Fruit fly (Drosophila melanogaster) whole organism, embryonic: ENCODE measurements around the gene Gdh.

Experiments used
- Ada2b ChIP-seq: fragments of 200-800 bp; sonication (Bioruptor generic); IDR thresholded peaks from 2 replicates; pipeline ENCODE4 v1.3.6; 2022; ENCODE audit warnings: missing biosample characterization, missing genetic modification characterization
- BtbVII ChIP-seq: fragments of 200-800 bp; sonication (Bioruptor generic); optimal IDR thresholded peaks from 3 replicates; lab custom pipeline; 2017; ENCODE audit warnings: missing biosample characterization, mild to moderate bottlenecking, missing genetic modification characterization
- Bteb2 ChIP-seq: fragments of 200-800 bp; sonication (Bioruptor generic); optimal IDR thresholded peaks from 2 replicates; lab custom pipeline; 2016; ENCODE audit warnings: missing biosample characterization, missing genetic modification characterization
- CG10147 ChIP-seq: fragments of 200-800 bp; sonication (Bioruptor generic); optimal IDR thresholded peaks from 2 replicates; lab custom pipeline; 2019; ENCODE audit warnings: missing biosample characterization, mild to moderate bottlenecking, missing genetic modification characterization, moderate library complexity
- CG10321 ChIP-seq: fragments of 200-800 bp; sonication (Bioruptor generic); IDR thresholded peaks from 2 replicates; pipeline ENCODE4 v1.3.6; 2022; ENCODE audit warnings: missing biosample characterization, missing genetic modification characterization
- CG11695 ChIP-seq: fragments of 200-800 bp; sonication (Bioruptor generic); IDR thresholded peaks from 3 replicates; pipeline ENCODE4 v1.3.6; 2022; ENCODE audit warnings: missing biosample characterization, missing genetic modification characterization
- CG17359 ChIP-seq: fragments of 200-800 bp; sonication (Bioruptor generic); optimal IDR thresholded peaks from 3 replicates; lab custom pipeline; 2018; ENCODE audit warnings: missing biosample characterization, mild to moderate bottlenecking, missing genetic modification characterization, moderate library complexity
- CG17612 ChIP-seq: fragments of 200-800 bp; sonication (Bioruptor generic); IDR thresholded peaks from 2 replicates; pipeline ENCODE4 v1.3.6; 2022; ENCODE audit warnings: missing biosample characterization, missing genetic modification characterization
- CG2199 ChIP-seq: fragments of 200-800 bp; sonication (Bioruptor generic); IDR thresholded peaks from 3 replicates; pipeline ENCODE4 v1.3.6; 2022; ENCODE audit warnings: missing biosample characterization, missing genetic modification characterization
- CG31441 ChIP-seq: fragments of 200-800 bp; sonication (Bioruptor generic); IDR thresholded peaks from 2 replicates; pipeline ENCODE4 v1.3.6; 2022; ENCODE audit warnings: missing biosample characterization, missing genetic modification characterization
- CG5245 ChIP-seq: fragments of 200-800 bp; sonication (Bioruptor generic); optimal IDR thresholded peaks from 3 replicates; lab custom pipeline; 2016; ENCODE audit warnings: missing biosample characterization, missing genetic modification characterization
- CG6175 ChIP-seq: fragments of 200-800 bp; sonication (Bioruptor generic); IDR thresholded peaks from 3 replicates; pipeline ENCODE4 v1.3.6; 2022; ENCODE audit warnings: missing biosample characterization, missing genetic modification characterization
- CG6654 ChIP-seq: fragments of 200-800 bp; sonication (Bioruptor generic); optimal IDR thresholded peaks from 2 replicates; lab custom pipeline; 2017; ENCODE audit warnings: missing biosample characterization, mild to moderate bottlenecking, missing genetic modification characterization
- CG7271 ChIP-seq: fragments of 200-800 bp; sonication (Bioruptor generic); optimal IDR thresholded peaks from 2 replicates; lab custom pipeline; 2018; ENCODE audit warnings: missing biosample characterization, mild to moderate bottlenecking, missing genetic modification characterization, moderate library complexity
- CG7987 ChIP-seq: fragments of 200-800 bp; sonication (Bioruptor generic); optimal IDR thresholded peaks from 2 replicates; lab custom pipeline; 2018; ENCODE audit warnings: missing biosample characterization, mild to moderate bottlenecking, missing genetic modification characterization, moderate library complexity
- CG8359 ChIP-seq: fragments of 200-800 bp; sonication (Bioruptor generic); optimal IDR thresholded peaks from 2 replicates; lab custom pipeline; 2017; ENCODE audit warnings: missing biosample characterization, mild to moderate bottlenecking, missing genetic modification characterization, borderline replicate concordance
- D ChIP-seq, 2 experiments: fragments of 200-800 bp in 1 of 2; fragments of >200 bp in 1 of 2; sonication (Bioruptor generic) in 1 of 2; optimal IDR thresholded peaks; 2 replicates in 1 of 2; 3 replicates in 1 of 2; lab custom pipeline; 2017; ENCODE audit warnings: mild to moderate bottlenecking in 1 of 2, missing biosample characterization in 1 of 2, missing genetic modification characterization in 1 of 2, missing genetic modification reagents in 1 of 2
- D19A ChIP-seq: fragments of 200-800 bp; optimal IDR thresholded peaks from 3 replicates; lab custom pipeline; 2019; ENCODE audit warnings: missing biosample characterization, mild to moderate bottlenecking, missing genetic modification characterization, moderate library complexity
- Dbx ChIP-seq: fragments of 200-800 bp; sonication (Bioruptor generic); IDR thresholded peaks from 3 replicates; pipeline ENCODE4 v1.3.6; 2022; ENCODE audit warnings: missing biosample characterization, missing genetic modification characterization
- Doc2 ChIP-seq: fragments of 200-800 bp; sonication (Bioruptor generic); IDR thresholded peaks from 2 replicates; pipeline ENCODE4 v1.3.6; 2022; ENCODE audit warnings: missing biosample characterization, missing genetic modification characterization
- Drgx ChIP-seq: fragments of 200-800 bp; sonication (Bioruptor generic); IDR thresholded peaks from 2 replicates; pipeline ENCODE4 v1.3.6; 2022; ENCODE audit warnings: missing biosample characterization, missing genetic modification characterization
- Ets65A ChIP-seq: fragments of 200-800 bp; sonication (Bioruptor generic); peaks from one replicate; lab custom pipeline; 2016; ENCODE audit warnings: missing biosample characterization, missing genetic modification characterization
- Hr51 ChIP-seq, 2 experiments: fragments of 200-800 bp; sonication (Bioruptor generic); optimal IDR thresholded peaks; 2 replicates in 1 of 2; 3 replicates in 1 of 2; lab custom pipeline; 2016 to 2018; ENCODE audit warnings: missing biosample characterization in 2 of 2, missing genetic modification characterization in 2 of 2, mild to moderate bottlenecking in 1 of 2, moderate library complexity in 1 of 2
- Jarid2 ChIP-seq: fragments of 200-800 bp; sonication (Bioruptor generic); optimal IDR thresholded peaks from 3 replicates; lab custom pipeline; 2017; ENCODE audit warnings: mild to moderate bottlenecking, missing biosample characterization, missing genetic modification reagents, missing genetic modification characterization
- Rfx ChIP-seq: fragments of 200-800 bp; sonication (Bioruptor generic); IDR thresholded peaks from 2 replicates; pipeline ENCODE4 v1.3.6; 2022; ENCODE audit warnings: missing biosample characterization, missing genetic modification characterization
- Rx ChIP-seq: fragments of 200-800 bp; sonication (Bioruptor generic); IDR thresholded peaks from 2 replicates; pipeline ENCODE4 v1.3.6; 2022; ENCODE audit warnings: missing biosample characterization, missing genetic modification characterization
- TFAM ChIP-seq: fragments of 200-800 bp; sonication (Bioruptor generic); optimal IDR thresholded peaks from 2 replicates; lab custom pipeline; 2017; ENCODE audit warnings: missing biosample characterization, missing genetic modification characterization, inconsistent platforms
- bcd ChIP-seq: fragments of 200-800 bp; sonication (Bioruptor generic); optimal IDR thresholded peaks from 2 replicates; lab custom pipeline; 2017; ENCODE audit warnings: missing biosample characterization, mild to moderate bottlenecking, missing genetic modification characterization
- ham ChIP-seq: fragments of 200-800 bp; sonication (Bioruptor generic); IDR thresholded peaks from 2 replicates; pipeline ENCODE4 v1.3.6; 2022; ENCODE audit warnings: missing biosample characterization, missing genetic modification characterization
- hbn ChIP-seq: fragments of 200-800 bp; sonication (Bioruptor generic); IDR thresholded peaks from 2 replicates; pipeline ENCODE4 v1.3.6; 2022; ENCODE audit warnings: missing biosample characterization, missing genetic modification characterization; ENCODE audit not compliant: partially characterized antibody
- hkb ChIP-seq, 2 experiments: fragments of 200-800 bp in 1 of 2; fragments of >200 bp in 1 of 2; sonication (Bioruptor generic) in 1 of 2; IDR thresholded peaks in 1 of 2; optimal IDR thresholded peaks in 1 of 2; 2 replicates each; pipeline versions ENCODE4 v1.3.6 to Lab custom; 2017 to 2022; ENCODE audit warnings: missing biosample characterization in 1 of 2, missing genetic modification characterization in 1 of 2
- hth ChIP-seq: fragments of >200 bp; optimal IDR thresholded peaks from 2 replicates; lab custom pipeline; 2017; ENCODE audit warnings: inconsistent platforms
- inv ChIP-seq: fragments of 200-800 bp; sonication (Bioruptor generic); IDR thresholded peaks from 2 replicates; pipeline ENCODE4 v1.3.6; 2022; ENCODE audit warnings: missing biosample characterization, missing genetic modification characterization; ENCODE audit not compliant: partially characterized antibody
- kah ChIP-seq: fragments of 200-800 bp; sonication (Bioruptor generic); optimal IDR thresholded peaks from 2 replicates; lab custom pipeline; 2018; ENCODE audit warnings: missing biosample characterization, mild to moderate bottlenecking, missing genetic modification characterization
- lmd ChIP-seq: fragments of 200-800 bp; sonication (Bioruptor generic); IDR thresholded peaks from 2 replicates; pipeline ENCODE4 v1.3.6; 2022; ENCODE audit warnings: missing biosample characterization, missing genetic modification characterization
- maf-S ChIP-seq: fragments of 200-800 bp; sonication (Bioruptor generic); optimal IDR thresholded peaks from 2 replicates; lab custom pipeline; 2016; ENCODE audit warnings: missing biosample characterization, missing genetic modification characterization
- nmo ChIP-seq: fragments of 200-800 bp; sonication (Bioruptor generic); optimal IDR thresholded peaks from 2 replicates; lab custom pipeline; 2018; ENCODE audit warnings: missing biosample characterization, mild to moderate bottlenecking, missing genetic modification characterization, moderate library complexity
- odd ChIP-seq: fragments of 200-800 bp; sonication (Bioruptor generic); optimal IDR thresholded peaks from 2 replicates; lab custom pipeline; 2017; ENCODE audit warnings: missing biosample characterization, mild to moderate bottlenecking, missing genetic modification characterization
- onecut ChIP-seq: fragments of 200-800 bp; sonication (Bioruptor generic); IDR thresholded peaks from 2 replicates; pipeline ENCODE4 v1.3.6; 2022; ENCODE audit warnings: missing biosample characterization, missing genetic modification characterization
- pita ChIP-seq: fragments of 200-800 bp; sonication (Bioruptor generic); optimal IDR thresholded peaks from 2 replicates; lab custom pipeline; 2017; ENCODE audit warnings: missing biosample characterization, mild to moderate bottlenecking, missing genetic modification characterization
- prd ChIP-seq, 3 experiments: fragments of >200 bp in 2 of 3; fragments of 200-800 bp in 1 of 3; sonication (Bioruptor generic) in 1 of 3; optimal IDR thresholded peaks in 2 of 3; IDR thresholded peaks in 1 of 3; 2 replicates in 2 of 3; 3 replicates in 1 of 3; pipeline versions ENCODE4 v1.3.6 to Lab custom; 2017 to 2022; ENCODE audit warnings: missing biosample characterization in 1 of 3, missing genetic modification characterization in 1 of 3
- rib ChIP-seq: fragments of 200-800 bp; sonication (Bioruptor generic); IDR thresholded peaks from 2 replicates; pipeline ENCODE4 v1.3.6; 2022; ENCODE audit warnings: missing biosample characterization, missing genetic modification characterization
- row ChIP-seq: fragments of 200-800 bp; sonication (Bioruptor generic); IDR thresholded peaks from 3 replicates; pipeline ENCODE4 v1.3.6; 2022; ENCODE audit warnings: missing biosample characterization, missing genetic modification characterization
- scrt ChIP-seq: fragments of 200-800 bp; sonication (Bioruptor generic); optimal IDR thresholded peaks from 2 replicates; lab custom pipeline; 2018; ENCODE audit warnings: missing biosample characterization, mild to moderate bottlenecking, missing genetic modification characterization, moderate library complexity
- sim ChIP-seq: fragments of 200-800 bp; sonication (Bioruptor generic); IDR thresholded peaks from 2 replicates; pipeline ENCODE4 v1.3.6; 2022; ENCODE audit warnings: missing biosample characterization, missing genetic modification characterization
- sisA ChIP-seq: fragments of 200-800 bp; sonication (Bioruptor generic); IDR thresholded peaks from 2 replicates; pipeline ENCODE4 v1.3.6; 2022; ENCODE audit warnings: missing biosample characterization, missing genetic modification characterization
- tna ChIP-seq: fragments of 200-800 bp; sonication (Bioruptor generic); IDR thresholded peaks from 2 replicates; pipeline ENCODE4 v1.3.6; 2022; ENCODE audit warnings: missing biosample characterization, missing genetic modification characterization; ENCODE audit not compliant: partially characterized antibody
- unpg ChIP-seq: fragments of 200-800 bp; sonication (Bioruptor generic); optimal IDR thresholded peaks from 3 replicates; lab custom pipeline; 2018; ENCODE audit warnings: missing biosample characterization, mild to moderate bottlenecking, missing genetic modification characterization, moderate library complexity
- vnd ChIP-seq: fragments of 200-800 bp; sonication (Bioruptor generic); IDR thresholded peaks from 3 replicates; pipeline ENCODE4 v1.3.6; 2022; ENCODE audit warnings: missing biosample characterization, missing genetic modification characterization; ENCODE audit not compliant: partially characterized antibody
- wek ChIP-seq: fragments of 200-800 bp; sonication (Bioruptor generic); optimal IDR thresholded peaks from 3 replicates; lab custom pipeline; 2018; ENCODE audit warnings: missing biosample characterization, mild to moderate bottlenecking, missing genetic modification characterization, moderate library complexity

Gdh gene

dm6 chr3R:23887572-23887971, 55.3 kb downstream of the Gdh start:
- TF ChIP-seq CG10147 = no peak
- 0 out of 3 replicates have a peak, but pooled peaks have one; percentile 20 for TF ChIP-seq CG11695
- no peak for TF ChIP-seq rib
- no peak for TF ChIP-seq hth (lab: Kevin White, UChicago)
- TF ChIP-seq odd (GFP tag; lab: Kevin White, UChicago) = no peak
- TF ChIP-seq unpg (GFP tag; lab: Kevin White, UChicago) = no peak
- no peak for TF ChIP-seq inv (GFP tag; lab: Robert Waterston, UW)
- no peak for TF ChIP-seq CG17612
- TF ChIP-seq CG2199 (GFP tag; lab: Robert Waterston, UW) = no peak
- no peak for TF ChIP-seq hbn (GFP tag; lab: Robert Waterston, UW)
- no peak for TF ChIP-seq BtbVII
- TF ChIP-seq CG8359 (GFP tag; lab: Kevin White, UChicago) = no peak
- TF ChIP-seq tna (GFP tag; lab: Robert Waterston, UW) = no peak
- no peak for TF ChIP-seq sim (GFP tag; lab: Robert Waterston, UW)
- peak; percentile 65 for TF ChIP-seq Ets65A (GFP tag; lab: Kevin White, UChicago)
- TF ChIP-seq pita = no peak
- TF ChIP-seq prd (optimal IDR thresholded peaks at IDR 0.05; lab: Kevin White, UChicago) = no peak
- peak; percentile 47; the same call in 1 of the 3 replicates for TF ChIP-seq prd (GFP tag; IDR thresholded peaks at IDR 0.05; lab: Robert Waterston, UW)
- TF ChIP-seq maf-S = no peak
- peak; percentile 5; the same call in 1 of the 2 replicates for TF ChIP-seq sisA (GFP tag; lab: Robert Waterston, UW)
- no peak for TF ChIP-seq D19A (tag; lab: Kevin White, UChicago)
- no peak for TF ChIP-seq ham (GFP tag; lab: Robert Waterston, UW)
- no peak for TF ChIP-seq D (optimal IDR thresholded peaks at IDR 0.05; lab: Kevin White, UChicago)
- TF ChIP-seq D (GFP tag; optimal IDR thresholded peaks at IDR 0.05; lab: Kevin White, UChicago) = no peak
- no peak for TF ChIP-seq Dbx (GFP tag; lab: Robert Waterston, UW)
- no peak for TF ChIP-seq TFAM (GFP tag; lab: Kevin White, UChicago)
- TF ChIP-seq lmd (GFP tag; lab: Robert Waterston, UW) = peak; percentile 28; the same call in 1 of the 2 replicates
- TF ChIP-seq nmo (GFP tag; lab: Kevin White, UChicago) = no peak
- no peak for TF ChIP-seq CG7271 (tag; lab: Kevin White, UChicago)
- no peak for TF ChIP-seq Bteb2 (GFP tag; lab: Kevin White, UChicago)
- no peak for TF ChIP-seq wek (GFP tag; lab: Kevin White, UChicago)
- no peak for TF ChIP-seq Hr51 (GFP tag; optimal IDR thresholded peaks at IDR 0.05; lab: Kevin White, UChicago)
- TF ChIP-seq Rx = 0 out of 2 replicates have a peak, but pooled peaks have one; percentile 39
- no peak for TF ChIP-seq Doc2 (GFP tag; lab: Robert Waterston, UW)
- TF ChIP-seq CG7987 (GFP tag; lab: Kevin White, UChicago) = no peak
- no peak for TF ChIP-seq CG10321
- no peak for TF ChIP-seq scrt
- TF ChIP-seq hkb (optimal IDR thresholded peaks at IDR 0.05; lab: Kevin White, UChicago) = no peak
- no peak for TF ChIP-seq hkb (GFP tag; IDR thresholded peaks at IDR 0.05; lab: Robert Waterston, UW)
- no peak for TF ChIP-seq CG17359 (tag; lab: Kevin White, UChicago)
- TF ChIP-seq kah = no peak
- no peak; the same call in 1 of the 3 replicates for TF ChIP-seq row
- TF ChIP-seq Jarid2 (GFP tag; lab: Kevin White, UChicago) = no peak
- TF ChIP-seq CG6654 (GFP tag; lab: Kevin White, UChicago) = no peak
- TF ChIP-seq Rfx (GFP tag; lab: Robert Waterston, UW) = peak; percentile 41; the same call in 1 of the 2 replicates
- TF ChIP-seq CG5245 (GFP tag; lab: Kevin White, UChicago) = no peak
- TF ChIP-seq Ada2b (GFP tag; lab: Robert Waterston, UW) = no peak
- no peak for TF ChIP-seq vnd
- TF ChIP-seq CG6175 (GFP tag; lab: Robert Waterston, UW) = no peak
- no peak for TF ChIP-seq bcd (GFP tag; lab: Kevin White, UChicago)
- peak; percentile 5; the same call in 1 of the 2 replicates for TF ChIP-seq Drgx
- TF ChIP-seq onecut (GFP tag; lab: Robert Waterston, UW) = no peak
- TF ChIP-seq CG31441 = no peak
